Fruit fly (Drosophila melanogaster): ENCODE measurements around the gene CG8419.

dm6 chr2L:8213987-8214386 is 8.0 kb downstream of the CG8419 start, which contains the start of gene CG8353:
- no peak for TF ChIP-seq bab1 (GFP tag; optimal IDR thresholded peaks at IDR 0.05)
- TF ChIP-seq CG7101 (tag; optimal IDR thresholded peaks at IDR 0.05), result no peak
- TF ChIP-seq ovo (GFP tag; optimal IDR thresholded peaks at IDR 0.05), result no peak
- no peak for TF ChIP-seq CG14711 (tag; optimal IDR thresholded peaks at IDR 0.05)
- TF ChIP-seq kay (GFP tag; ENCODE audit: borderline replicate concordance), result no peak
- TF ChIP-seq Clk (GFP tag; optimal IDR thresholded peaks at IDR 0.05), result no peak
- no peak for TF ChIP-seq Hr96 (GFP tag; optimal IDR thresholded peaks at IDR 0.05)
- peak; percentile 50 for TF ChIP-seq CG11617 (GFP tag; optimal IDR thresholded peaks at IDR 0.05)
- TF ChIP-seq CG1620 (GFP tag; optimal IDR thresholded peaks at IDR 0.05), result no peak
- no peak for TF ChIP-seq pad (GFP tag; optimal IDR thresholded peaks at IDR 0.05)
